Worm (Caenorhabditis elegans) whole organism, L2 larva: ENCODE results near the gene cubn-1.

Experiments used
- C34F6.9 ChIP-seq: fragments of 150-350 bp; optimal IDR thresholded peaks from 2 replicates; lab custom pipeline; 2014; ENCODE audit warnings: missing biosample characterization, missing genetic modification characterization
- F13H6.1 ChIP-seq: sonication (generic microtip); optimal IDR thresholded peaks from 2 replicates; lab custom pipeline; 2016; ENCODE audit warnings: missing genetic modification characterization, missing compliant biosample characterization
- R02D3.7 ChIP-seq: fragments of 150-350 bp; optimal IDR thresholded peaks from 2 replicates; lab custom pipeline; 2014; ENCODE audit warnings: missing biosample characterization, missing genetic modification characterization
- Y55F3AM.14 ChIP-seq: fragments of 200-800 bp; sonication (Bioruptor generic); optimal IDR thresholded peaks from 2 replicates; lab custom pipeline; 2018; ENCODE audit warnings: mild to moderate bottlenecking, missing genetic modification characterization, missing compliant biosample characterization
- ZK546.5 ChIP-seq: sonication (generic microtip); optimal IDR thresholded peaks from 2 replicates; lab custom pipeline; 2017; ENCODE audit warnings: missing biosample characterization, missing genetic modification characterization
- alr-1 ChIP-seq: fragments of 150-350 bp; optimal IDR thresholded peaks from 2 replicates; lab custom pipeline; 2014; ENCODE audit warnings: missing biosample characterization, missing genetic modification characterization
- aly-2 ChIP-seq: fragments of 150-350 bp; optimal IDR thresholded peaks from 2 replicates; lab custom pipeline; 2014; ENCODE audit warnings: missing biosample characterization, missing genetic modification characterization
- ama-1 ChIP-seq: fragments of 150-350 bp; optimal IDR thresholded peaks from 2 replicates; lab custom pipeline; 2018; ENCODE audit warnings: inconsistent platforms
- ceh-16 ChIP-seq: fragments of 150-350 bp; optimal IDR thresholded peaks from 2 replicates; lab custom pipeline; 2014; ENCODE audit warnings: missing biosample characterization, missing genetic modification characterization
- ceh-82 ChIP-seq: fragments of 150-350 bp; optimal IDR thresholded peaks from 2 replicates; lab custom pipeline; 2014; ENCODE audit warnings: missing biosample characterization, missing genetic modification characterization
- crh-2 ChIP-seq: sonication (generic microtip); optimal IDR thresholded peaks from 2 replicates; lab custom pipeline; 2017; ENCODE audit warnings: missing biosample characterization, missing genetic modification characterization
- dmd-4 ChIP-seq: sonication (generic microtip); optimal IDR thresholded peaks from 2 replicates; lab custom pipeline; 2017; ENCODE audit warnings: missing biosample characterization, missing genetic modification characterization
- egl-27 ChIP-seq: sonication (generic microtip); optimal IDR thresholded peaks from 3 replicates; lab custom pipeline; 2017; ENCODE audit warnings: missing biosample characterization, missing genetic modification reagents, missing genetic modification characterization
- elt-1 ChIP-seq: fragments of 150-350 bp; optimal IDR thresholded peaks from 2 replicates; lab custom pipeline; 2014; ENCODE audit warnings: missing biosample characterization, missing genetic modification characterization
- fos-1 ChIP-seq: fragments of 150-350 bp; optimal IDR thresholded peaks from 2 replicates; lab custom pipeline; 2014; ENCODE audit warnings: missing biosample characterization, missing genetic modification characterization
- gmeb-1 ChIP-seq: fragments of 150-350 bp; optimal IDR thresholded peaks from 2 replicates; lab custom pipeline; 2014; ENCODE audit warnings: missing biosample characterization, missing genetic modification characterization
- lin-11 ChIP-seq: fragments of 150-350 bp; sonication (generic microtip); optimal IDR thresholded peaks from 2 replicates; lab custom pipeline; 2014; ENCODE audit warnings: missing biosample characterization, missing genetic modification characterization, inconsistent platforms, mixed read lengths
- lin-13 ChIP-seq: fragments of 150-350 bp; optimal IDR thresholded peaks from 2 replicates; lab custom pipeline; 2014; ENCODE audit warnings: missing biosample characterization, missing genetic modification reagents, missing genetic modification characterization
- lin-39 ChIP-seq: fragments of 150-350 bp; optimal IDR thresholded peaks from 2 replicates; lab custom pipeline; 2014; ENCODE audit warnings: missing biosample characterization, missing genetic modification reagents, missing genetic modification characterization
- lsy-2 ChIP-seq, 2 experiments: fragments of 150-350 bp in 1 of 2; sonication (generic microtip) in 1 of 2; optimal IDR thresholded peaks; 2 replicates each; lab custom pipeline; 2014 to 2017; ENCODE audit warnings: missing biosample characterization in 2 of 2, missing genetic modification characterization in 2 of 2
- mab-5 ChIP-seq: fragments of 150-350 bp; optimal IDR thresholded peaks from 2 replicates; lab custom pipeline; 2014; ENCODE audit warnings: missing biosample characterization, missing genetic modification characterization
- mbf-1 ChIP-seq: sonication (generic microtip); optimal IDR thresholded peaks from 2 replicates; lab custom pipeline; 2017; ENCODE audit warnings: missing biosample characterization, missing genetic modification characterization
- nhr-10 ChIP-seq: sonication (generic microtip); optimal IDR thresholded peaks from 2 replicates; lab custom pipeline; 2017; ENCODE audit warnings: missing biosample characterization, missing genetic modification characterization
- nhr-11 ChIP-seq: fragments of 150-350 bp; optimal IDR thresholded peaks from 2 replicates; lab custom pipeline; 2014; ENCODE audit warnings: missing biosample characterization, missing genetic modification characterization
- nhr-12 ChIP-seq: fragments of 150-350 bp; optimal IDR thresholded peaks from 2 replicates; lab custom pipeline; 2014; ENCODE audit warnings: missing biosample characterization, missing genetic modification characterization
- nhr-129 ChIP-seq: fragments of 150-350 bp; optimal IDR thresholded peaks from 2 replicates; lab custom pipeline; 2014; ENCODE audit warnings: missing biosample characterization, missing genetic modification characterization
- nhr-21 ChIP-seq: fragments of 150-350 bp; optimal IDR thresholded peaks from 2 replicates; lab custom pipeline; 2014; ENCODE audit warnings: missing biosample characterization, missing genetic modification characterization
- nhr-23 ChIP-seq: fragments of 150-350 bp; optimal IDR thresholded peaks from 2 replicates; lab custom pipeline; 2014; ENCODE audit warnings: missing biosample characterization, missing genetic modification reagents, missing genetic modification characterization
- nhr-25 ChIP-seq: fragments of 150-350 bp; sonication (generic microtip); optimal IDR thresholded peaks from 3 replicates; lab custom pipeline; 2014; ENCODE audit warnings: missing biosample characterization, missing genetic modification characterization
- nhr-6 ChIP-seq: fragments of 150-350 bp; optimal IDR thresholded peaks from 2 replicates; lab custom pipeline; 2014; ENCODE audit warnings: missing biosample characterization, missing genetic modification characterization
- nhr-77 ChIP-seq: fragments of 150-350 bp; optimal IDR thresholded peaks from 2 replicates; lab custom pipeline; 2014; ENCODE audit warnings: missing biosample characterization, missing genetic modification characterization
- peb-1 ChIP-seq: fragments of 150-350 bp; optimal IDR thresholded peaks from 2 replicates; lab custom pipeline; 2014; ENCODE audit warnings: missing biosample characterization, missing genetic modification characterization
- sem-4 ChIP-seq: fragments of 150-350 bp; optimal IDR thresholded peaks from 2 replicates; lab custom pipeline; 2014; ENCODE audit warnings: missing biosample characterization, missing genetic modification reagents, missing genetic modification characterization
- skn-1 ChIP-seq: sonication (generic microtip); optimal IDR thresholded peaks from 2 replicates; lab custom pipeline; 2017; ENCODE audit warnings: missing biosample characterization, missing genetic modification characterization
- sma-3 ChIP-seq: sonication (generic microtip); optimal IDR thresholded peaks from 2 replicates; lab custom pipeline; 2016; ENCODE audit warnings: missing genetic modification reagents, missing genetic modification characterization, missing compliant biosample characterization
- sma-9 ChIP-seq, 2 experiments: fragments of 150-350 bp in 1 of 2; sonication (generic microtip) in 1 of 2; optimal IDR thresholded peaks; 2 replicates each; lab custom pipeline; 2014 to 2016; ENCODE audit warnings: missing genetic modification characterization in 2 of 2, mild to moderate bottlenecking in 1 of 2, missing biosample characterization in 1 of 2, missing compliant biosample characterization in 1 of 2, missing genetic modification reagents in 1 of 2, moderate library complexity in 1 of 2
- snpc-4 ChIP-seq: fragments of 150-350 bp; optimal IDR thresholded peaks from 2 replicates; lab custom pipeline; 2014; ENCODE audit warnings: missing biosample characterization, missing genetic modification characterization
- unc-39 ChIP-seq: fragments of 150-350 bp; optimal IDR thresholded peaks from 2 replicates; lab custom pipeline; 2014; ENCODE audit warnings: missing biosample characterization, missing genetic modification characterization
- unc-55 ChIP-seq: fragments of 150-350 bp; sonication (generic microtip); optimal IDR thresholded peaks from 3 replicates; lab custom pipeline; 2014; ENCODE audit warnings: missing biosample characterization, missing genetic modification reagents, missing genetic modification characterization
- unc-62 ChIP-seq: fragments of 150-350 bp; optimal IDR thresholded peaks from 2 replicates; lab custom pipeline; 2014; ENCODE audit warnings: missing biosample characterization, missing genetic modification reagents, missing genetic modification characterization
- zag-1 ChIP-seq: fragments of 150-350 bp; optimal IDR thresholded peaks from 2 replicates; lab custom pipeline; 2014; ENCODE audit warnings: missing biosample characterization, missing genetic modification characterization
- ztf-11 ChIP-seq: sonication (generic microtip); optimal IDR thresholded peaks from 2 replicates; lab custom pipeline; 2017; ENCODE audit warnings: missing biosample characterization, missing genetic modification characterization
- ztf-4 ChIP-seq: fragments of 150-350 bp; optimal IDR thresholded peaks from 2 replicates; lab custom pipeline; 2014; ENCODE audit warnings: missing biosample characterization, missing genetic modification characterization

cubn-1 gene

DNA sequence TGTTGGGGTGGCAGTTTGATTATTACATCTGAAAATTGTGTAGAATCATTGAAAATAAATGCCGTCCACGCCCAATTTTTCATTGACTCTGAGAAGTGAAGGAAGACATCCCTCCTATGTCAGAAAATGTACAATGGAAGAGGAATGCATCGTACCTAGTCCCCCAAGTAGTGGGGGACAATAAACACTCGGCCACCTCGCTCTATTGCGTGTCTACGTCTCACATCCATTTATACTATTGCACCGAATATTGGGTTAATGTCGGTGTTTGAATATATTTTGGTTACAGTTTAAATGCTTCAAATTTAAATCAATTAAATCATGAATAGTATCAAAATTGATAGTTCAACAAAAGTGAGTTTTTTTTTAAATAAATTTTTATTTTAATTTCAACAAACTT is 38.5 kb downstream of the cubn-1 start, which contains the start of gene lin-25:
TSS of gene lin-25 (plus strand) at position 290 of the 400 bp plus-strand sequence.
- TF ChIP-seq lsy-2 (tag; optimal IDR thresholded peaks at IDR 0.05; lab: Kevin White, UChicago), result peak in 1 of 2 experiments; percentile 59
- TF ChIP-seq elt-1 (tag; lab: Kevin White, UChicago), result no peak
- TF ChIP-seq C34F6.9 (tag; lab: Kevin White, UChicago), result peak; percentile 44
- peak; percentile 46 for TF ChIP-seq fos-1
- TF ChIP-seq sma-3, result no peak
- peak; percentile 54 for TF ChIP-seq nhr-129 (tag; lab: Kevin White, UChicago)
- TF ChIP-seq unc-55 (GFP tag; lab: Kevin White, UChicago), result peak; percentile 60
- TF ChIP-seq dmd-4, result no peak
- TF ChIP-seq ZK546.5, result no peak
- no peak for TF ChIP-seq gmeb-1
- no peak for TF ChIP-seq skn-1 (tag; lab: Kevin White, UChicago)
- TF ChIP-seq snpc-4 (tag; lab: Kevin White, UChicago), result peak; percentile 20
- peak; percentile 25 for TF ChIP-seq zag-1 (tag; lab: Kevin White, UChicago)
- no peak for TF ChIP-seq unc-62 (GFP tag; lab: Kevin White, UChicago)

DNA sequence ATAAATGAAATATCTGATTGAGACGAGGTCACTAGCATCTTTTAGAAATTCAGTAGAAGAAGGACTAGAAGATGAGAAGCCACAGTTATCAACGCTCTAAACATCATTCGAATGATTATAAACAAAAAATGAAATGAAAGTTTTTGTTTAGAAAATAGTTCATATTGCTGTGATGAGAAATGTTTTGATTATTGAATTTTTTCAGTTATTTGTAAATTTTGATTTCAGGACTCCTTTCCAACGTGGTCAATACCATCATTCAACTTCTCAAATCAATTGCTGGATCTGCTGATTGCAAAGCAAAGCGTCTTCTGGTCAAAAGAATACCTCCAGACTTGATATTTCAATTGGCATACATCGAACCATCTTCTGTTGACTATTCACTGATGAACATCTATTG is 47.0 kb downstream of the cubn-1 start, which contains the start of gene W05B10.6:
TSS of gene W05B10.6 (minus strand) at position 101 of the 400 bp plus-strand sequence.
- TF ChIP-seq lin-11 (tag; lab: Kevin White, UChicago) (no peak), ceh-16 (tag; lab: Kevin White, UChicago) (no peak), ceh-82 (tag; lab: Kevin White, UChicago) (no peak), unc-39 (tag; lab: Kevin White, UChicago) (no peak), nhr-11 (tag; lab: Kevin White, UChicago) (no peak), fos-1 (no peak), ama-1 (lab: Kevin White, UChicago) (no peak), nhr-25 (tag; lab: Kevin White, UChicago) (no peak), skn-1 (tag; lab: Kevin White, UChicago) (no peak), egl-27 (tag; lab: Kevin White, UChicago) (no peak), ztf-4 (tag; lab: Kevin White, UChicago) (no peak), R02D3.7 (tag; lab: Kevin White, UChicago) (no peak), alr-1 (no peak), nhr-23 (tag; lab: Kevin White, UChicago) (no peak), nhr-129 (tag; lab: Kevin White, UChicago) (no peak)

DNA sequence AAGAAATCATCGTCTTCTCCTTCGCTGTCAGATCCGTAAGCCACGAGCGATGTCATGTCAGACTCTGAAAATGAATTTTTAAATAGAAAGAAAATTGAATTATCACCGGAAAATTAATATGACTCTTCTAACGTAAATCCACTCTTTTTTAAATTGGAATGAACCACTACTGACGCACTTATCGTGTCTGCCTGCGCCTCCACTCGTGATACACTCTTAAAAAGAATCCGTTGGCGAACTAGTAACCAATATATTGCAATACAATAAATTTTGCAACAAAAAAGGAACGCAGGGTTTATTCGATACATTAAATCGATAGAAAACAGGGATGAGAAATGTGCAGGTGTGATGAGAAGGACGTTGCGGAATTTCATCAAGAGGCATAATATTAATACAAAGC is 48.3 kb downstream of the cubn-1 start, which contains the start of gene ccch-3:
TSS of gene ccch-3 (minus strand) at position 262 of the 400 bp plus-strand sequence.
- no peak for TF ChIP-seq Y55F3AM.14
- TF ChIP-seq nhr-25 (tag; lab: Kevin White, UChicago), result peak; percentile 81
- no peak for TF ChIP-seq nhr-12 (tag; lab: Kevin White, UChicago)
- peak; percentile 85 for TF ChIP-seq sma-9 (GFP tag; optimal IDR thresholded peaks at IDR 0.05; lab: Kevin White, UChicago)
- TF ChIP-seq sma-9 (tag; optimal IDR thresholded peaks at IDR 0.05; lab: Kevin White, UChicago), result no peak
- TF ChIP-seq gmeb-1, result peak; percentile 75
- TF ChIP-seq peb-1 (tag; lab: Kevin White, UChicago), result no peak
- no peak for TF ChIP-seq ama-1 (lab: Kevin White, UChicago)
- TF ChIP-seq unc-39 (tag; lab: Kevin White, UChicago), result no peak
- no peak for TF ChIP-seq nhr-10 (tag; lab: Kevin White, UChicago)
- no peak for TF ChIP-seq alr-1
- TF ChIP-seq lin-13, result peak; percentile 59
- TF ChIP-seq fos-1, result peak; percentile 24
- peak; percentile 36 to 87 for TF ChIP-seq lsy-2 (tag; optimal IDR thresholded peaks at IDR 0.05; lab: Kevin White, UChicago)
- TF ChIP-seq elt-1 (tag; lab: Kevin White, UChicago), result no peak
- TF ChIP-seq mab-5, result no peak
- TF ChIP-seq R02D3.7 (tag; lab: Kevin White, UChicago), result no peak
- TF ChIP-seq ceh-16 (tag; lab: Kevin White, UChicago), result no peak
- no peak for TF ChIP-seq zag-1 (tag; lab: Kevin White, UChicago)
- no peak for TF ChIP-seq nhr-11 (tag; lab: Kevin White, UChicago)
- TF ChIP-seq crh-2 (tag; lab: Kevin White, UChicago), result peak; percentile 82
- TF ChIP-seq lin-39, result no peak
- TF ChIP-seq ztf-11 (tag; lab: Kevin White, UChicago), result no peak
- TF ChIP-seq ZK546.5, result no peak
- TF ChIP-seq nhr-6 (tag; lab: Kevin White, UChicago), result no peak
- peak; percentile 43 for TF ChIP-seq nhr-21
- peak; percentile 1 for TF ChIP-seq ztf-4 (tag; lab: Kevin White, UChicago)
- TF ChIP-seq snpc-4 (tag; lab: Kevin White, UChicago), result peak; percentile 51
- no peak for TF ChIP-seq aly-2 (tag; lab: Kevin White, UChicago)
- TF ChIP-seq sma-3, result peak; percentile 72
- TF ChIP-seq mbf-1 (tag; lab: Kevin White, UChicago), result no peak
- TF ChIP-seq unc-55 (GFP tag; lab: Kevin White, UChicago), result peak; percentile 83
- peak; percentile 27 for TF ChIP-seq F13H6.1 (tag; lab: Kevin White, UChicago)
- peak; percentile 34 for TF ChIP-seq sem-4
- peak; percentile 69 for TF ChIP-seq nhr-129 (tag; lab: Kevin White, UChicago)
- no peak for TF ChIP-seq nhr-77
- TF ChIP-seq dmd-4, result no peak
- peak; percentile 67 for TF ChIP-seq C34F6.9 (tag; lab: Kevin White, UChicago)
- peak; percentile 56 for TF ChIP-seq egl-27 (tag; lab: Kevin White, UChicago)
- TF ChIP-seq, all 48 proteins: peak for 17
